Fruit fly (Drosophila melanogaster) whole organism, embryonic: ENCODE results near the gene Idh3g.
A peak's percentile ranks its signal among the peaks of the same experiment; 100 is the strongest.

ENCODE experiments used
- Abd-B ChIP-seq: fragments of 200-800 bp; sonication (Bioruptor generic); optimal IDR thresholded peaks from 2 replicates; lab custom pipeline; 2018; ENCODE audit warnings: missing biosample characterization, mild to moderate bottlenecking, missing genetic modification characterization, moderate library complexity
- CG13123 ChIP-seq: fragments of 200-800 bp; sonication (Bioruptor generic); optimal IDR thresholded peaks from 2 replicates; lab custom pipeline; 2016; ENCODE audit warnings: missing biosample characterization, missing genetic modification characterization
- CG16863 ChIP-seq: fragments of 200-800 bp; sonication (Bioruptor generic); optimal IDR thresholded peaks from 3 replicates; lab custom pipeline; 2016; ENCODE audit warnings: missing biosample characterization, missing genetic modification characterization
- CG17186 ChIP-seq: fragments of 200-800 bp; sonication (Bioruptor generic); optimal IDR thresholded peaks from 3 replicates; lab custom pipeline; 2017; ENCODE audit warnings: missing biosample characterization, missing genetic modification reagents, missing genetic modification characterization
- abd-A ChIP-seq: fragments of 200-800 bp; sonication (Bioruptor generic); optimal IDR thresholded peaks from 3 replicates; lab custom pipeline; 2019; ENCODE audit warnings: missing biosample characterization, mild to moderate bottlenecking, missing genetic modification characterization, moderate library complexity
- cato ChIP-seq: fragments of 200-800 bp; sonication (Bioruptor generic); optimal IDR thresholded peaks from 2 replicates; lab custom pipeline; 2016; ENCODE audit warnings: missing biosample characterization, missing genetic modification characterization, borderline replicate concordance
- nau ChIP-seq: fragments of 200-800 bp; sonication (Bioruptor generic); optimal IDR thresholded peaks from 3 replicates; lab custom pipeline; 2017; ENCODE audit warnings: missing biosample characterization, mild to moderate bottlenecking, missing genetic modification characterization, missing genetic modification reagents
- tgo ChIP-seq: fragments of 200-800 bp; sonication (Bioruptor generic); IDR thresholded peaks from 3 replicates; pipeline ENCODE4 v1.3.6; 2022; ENCODE audit warnings: missing biosample characterization, missing genetic modification characterization
- ttk ChIP-seq: fragments of 200-800 bp; sonication (Bioruptor generic); IDR thresholded peaks from 2 replicates; pipeline ENCODE4 v2.1.2; 2022; ENCODE audit warnings: missing biosample characterization, missing genetic modification characterization

dm6 chr3R:25640463-25640862 is 40.2 kb upstream of the Idh3g start:
- TF ChIP-seq abd-A (no peak), nau (GFP tag; lab: Kevin White, UChicago) (no peak), CG17186 (GFP tag; lab: Kevin White, UChicago) (no peak), CG13123 (GFP tag; lab: Kevin White, UChicago) (no peak), CG16863 (GFP tag; lab: Kevin White, UChicago) (no peak), tgo (GFP tag; lab: Robert Waterston, UW) (peak; percentile 40; the same call in 1 of the 3 replicates), ttk (GFP tag; lab: Robert Waterston, UW) (0 out of 2 replicates have a peak, but pooled peaks have one; percentile 27), Abd-B (GFP tag; lab: Kevin White, UChicago) (peak; percentile 42), cato (GFP tag; lab: Kevin White, UChicago) (no peak)
